Worm (Caenorhabditis elegans) whole organism, L1 larva: ENCODE data around the gene mtm-5.

Experiments used
- alr-1 ChIP-seq: fragments of 200-800 bp; sonication (Bioruptor generic); optimal IDR thresholded peaks from 2 replicates; lab custom pipeline; 2018; ENCODE audit warnings: borderline replicate concordance, mild to moderate bottlenecking, missing genetic modification characterization, missing compliant biosample characterization
- aly-2 ChIP-seq: fragments of 150-350 bp; optimal IDR thresholded peaks from 2 replicates; lab custom pipeline; 2014; ENCODE audit warnings: missing biosample characterization, missing genetic modification characterization
- dpl-1 ChIP-seq, 3 experiments: fragments of 150-350 bp in 2 of 3; sonication (generic microtip) in 1 of 3; optimal IDR thresholded peaks; 2 replicates each; lab custom pipeline; 2014 to 2017; ENCODE audit warnings: missing biosample characterization in 3 of 3, missing genetic modification characterization in 3 of 3, missing genetic modification reagents in 3 of 3
- hlh-4 ChIP-seq: sonication (generic microtip); optimal IDR thresholded peaks from 2 replicates; lab custom pipeline; 2016; ENCODE audit warnings: mild to moderate bottlenecking, missing genetic modification characterization, missing compliant biosample characterization
- lin-13 ChIP-seq: fragments of 150-350 bp; optimal IDR thresholded peaks from 2 replicates; lab custom pipeline; 2014; ENCODE audit warnings: missing biosample characterization, missing genetic modification reagents, missing genetic modification characterization
- unc-30 ChIP-seq: sonication (generic microtip); optimal IDR thresholded peaks from 2 replicates; lab custom pipeline; 2017; ENCODE audit warnings: missing biosample characterization, missing genetic modification characterization

- TF ChIP-seq dpl-1 (GFP tag; optimal IDR thresholded peaks at IDR 0.05; lab: Kevin White, UChicago) (no peak), lin-13 (GFP tag; lab: Kevin White, UChicago) (no peak), alr-1 (tag; lab: Kevin White, UChicago) (no peak), unc-30 (no peak), aly-2 (tag; lab: Kevin White, UChicago) (no peak), hlh-4 (tag; lab: Kevin White, UChicago) (no peak)
Observed at ce11 chrX:5279674-5280073, 36.5 kb upstream of the mtm-5 start, which contains the start of gene rga-8.
